Worm (Caenorhabditis elegans) whole organism, L4 larva: ENCODE measurements around the gene C44H9.7.

Source experiments
- T26A8.4 ChIP-seq: fragments of 200-800 bp; sonication (Bioruptor generic); IDR thresholded peaks from 2 replicates; pipeline ENCODE4 v1.3.6; 2022; ENCODE audit warnings: missing genetic modification characterization, missing compliant biosample characterization
- aha-1 ChIP-seq: fragments of 150-350 bp; peaks from one replicate; lab custom pipeline; 2014; ENCODE audit warnings: missing biosample characterization, missing genetic modification characterization
- ceh-32 ChIP-seq: sonication (generic microtip); optimal IDR thresholded peaks from 2 replicates; lab custom pipeline; 2016; ENCODE audit warnings: mild to moderate bottlenecking, missing genetic modification characterization, missing compliant biosample characterization; ENCODE audit not compliant: poor library complexity
- ceh-62 ChIP-seq: sonication (generic microtip); optimal IDR thresholded peaks from 2 replicates; lab custom pipeline; 2017; ENCODE audit warnings: missing biosample characterization, missing genetic modification characterization
- daf-16 ChIP-seq, 3 experiments: sonication (generic microtip); optimal IDR thresholded peaks; 2 replicates each; lab custom pipeline; 2016 to 2017; ENCODE audit warnings: missing genetic modification characterization in 3 of 3, missing genetic modification reagents in 3 of 3, mild to moderate bottlenecking in 2 of 3, missing compliant biosample characterization in 2 of 3, missing biosample characterization in 1 of 3, moderate library complexity in 1 of 3
- dmd-6 ChIP-seq: fragments of 200-800 bp; sonication (Bioruptor generic); IDR thresholded peaks from 2 replicates; pipeline ENCODE4 v1.3.6; 2022; ENCODE audit warnings: missing genetic modification reagents, missing genetic modification characterization, missing compliant biosample characterization
- dmd-8 ChIP-seq: fragments of 200-800 bp; sonication (Bioruptor generic); IDR thresholded peaks from 2 replicates; pipeline ENCODE4 v1.3.6; 2022; ENCODE audit warnings: missing genetic modification characterization, missing compliant biosample characterization
- dve-1 ChIP-seq: sonication (generic microtip); optimal IDR thresholded peaks from 2 replicates; lab custom pipeline; 2017; ENCODE audit warnings: antibody characterized with exemption, mild to moderate bottlenecking, missing genetic modification characterization, missing compliant biosample characterization; ENCODE audit not compliant: insufficient read depth
- hlh-11 ChIP-seq: fragments of 200-800 bp; sonication (Bioruptor generic); optimal IDR thresholded peaks from 2 replicates; lab custom pipeline; 2018; ENCODE audit warnings: mild to moderate bottlenecking, missing genetic modification characterization, missing compliant biosample characterization
- hlh-30 ChIP-seq: sonication (generic microtip); optimal IDR thresholded peaks from 2 replicates; lab custom pipeline; 2017; ENCODE audit warnings: antibody characterized with exemption, mild to moderate bottlenecking, missing genetic modification characterization, missing compliant biosample characterization; ENCODE audit not compliant: insufficient read depth
- hmg-1.1 ChIP-seq: fragments of 200-800 bp; sonication (Bioruptor generic); IDR thresholded peaks from 2 replicates; pipeline ENCODE4 v1.3.6; 2022; ENCODE audit warnings: missing genetic modification reagents, missing genetic modification characterization, missing compliant biosample characterization
- lin-1 ChIP-seq: fragments of 200-800 bp; sonication (Bioruptor generic); IDR thresholded peaks from 2 replicates; pipeline ENCODE4 v1.3.6; 2022; ENCODE audit warnings: missing genetic modification reagents, missing genetic modification characterization, missing compliant biosample characterization
- lin-15B ChIP-seq: fragments of 150-350 bp; sonication (generic microtip); optimal IDR thresholded peaks from 3 replicates; lab custom pipeline; 2014; ENCODE audit warnings: missing biosample characterization, missing genetic modification characterization
- lir-3 ChIP-seq: sonication (generic microtip); optimal IDR thresholded peaks from 2 replicates; lab custom pipeline; 2016; ENCODE audit warnings: mild to moderate bottlenecking, missing genetic modification characterization, missing compliant biosample characterization
- mdl-1 ChIP-seq, 2 experiments: fragments of 150-350 bp in 1 of 2; sonication (generic microtip) in 1 of 2; optimal IDR thresholded peaks; 2 replicates each; lab custom pipeline; 2014 to 2017; ENCODE audit warnings: missing biosample characterization in 2 of 2, missing genetic modification characterization in 2 of 2
- mxl-2 ChIP-seq: fragments of 200-800 bp; sonication (Bioruptor generic); conservative IDR thresholded peaks from 2 replicates; pipeline ENCODE4 v1.3.6; 2022; ENCODE audit warnings: missing genetic modification reagents, missing genetic modification characterization, missing compliant biosample characterization
- mxl-3 ChIP-seq: fragments of 200-800 bp; sonication (Bioruptor generic); optimal IDR thresholded peaks from 2 replicates; lab custom pipeline; 2018; ENCODE audit warnings: mild to moderate bottlenecking, missing genetic modification characterization, missing compliant biosample characterization
- nhr-10 ChIP-seq: fragments of 150-350 bp; optimal IDR thresholded peaks from 2 replicates; lab custom pipeline; 2014; ENCODE audit warnings: missing biosample characterization, missing genetic modification characterization
- nhr-11 ChIP-seq: fragments of 150-350 bp; optimal IDR thresholded peaks from 2 replicates; lab custom pipeline; 2014; ENCODE audit warnings: missing biosample characterization, missing genetic modification characterization
- nhr-237 ChIP-seq: sonication (generic microtip); optimal IDR thresholded peaks from 2 replicates; lab custom pipeline; 2017; ENCODE audit warnings: missing biosample characterization, missing genetic modification characterization
- nhr-28 ChIP-seq: fragments of 150-350 bp; optimal IDR thresholded peaks from 2 replicates; lab custom pipeline; 2014; ENCODE audit warnings: missing biosample characterization, missing genetic modification characterization
- nhr-42 ChIP-seq: fragments of 200-800 bp; sonication (Bioruptor generic); IDR thresholded peaks from 2 replicates; pipeline ENCODE4 v1.3.6; 2022; ENCODE audit warnings: missing genetic modification characterization, missing compliant biosample characterization
- nhr-48 ChIP-seq: sonication (generic microtip); optimal IDR thresholded peaks from 2 replicates; lab custom pipeline; 2016; ENCODE audit warnings: mild to moderate bottlenecking, missing genetic modification characterization, missing compliant biosample characterization
- nhr-77 ChIP-seq: fragments of 150-350 bp; optimal IDR thresholded peaks from 2 replicates; lab custom pipeline; 2014; ENCODE audit warnings: missing biosample characterization, missing genetic modification characterization
- pqm-1 ChIP-seq: sonication (generic microtip); optimal IDR thresholded peaks from 2 replicates; lab custom pipeline; 2017; ENCODE audit warnings: missing biosample characterization, missing genetic modification characterization
- rbr-2 ChIP-seq: sonication (generic microtip); optimal IDR thresholded peaks from 2 replicates; lab custom pipeline; 2016; ENCODE audit warnings: missing genotype, missing genetic modification characterization, missing compliant biosample characterization
- set-16 ChIP-seq: fragments of 200-800 bp; sonication (Bioruptor generic); IDR thresholded peaks from 2 replicates; pipeline ENCODE4 v1.3.6; 2022; ENCODE audit warnings: missing genetic modification reagents, missing genetic modification characterization, missing compliant biosample characterization
- skn-1 ChIP-seq: fragments of 150-350 bp; optimal IDR thresholded peaks from 2 replicates; lab custom pipeline; 2014; ENCODE audit warnings: missing biosample characterization, missing genetic modification characterization
- spr-1 ChIP-seq: sonication (generic microtip); optimal IDR thresholded peaks from 2 replicates; lab custom pipeline; 2016; ENCODE audit warnings: mild to moderate bottlenecking, missing genetic modification characterization, missing compliant biosample characterization
- unc-130 ChIP-seq: sonication (generic microtip); optimal IDR thresholded peaks from 2 replicates; lab custom pipeline; 2016; ENCODE audit warnings: missing genetic modification reagents, missing genetic modification characterization, missing compliant biosample characterization
- unc-62 ChIP-seq, 3 experiments: fragments of 150-350 bp in 1 of 3; sonication (generic microtip); optimal IDR thresholded peaks in 2 of 3; peaks in 1 of 3; 1 replicate in 1 of 3; 2 replicates in 2 of 3; lab custom pipeline; 2014 to 2017; ENCODE audit warnings: missing biosample characterization in 3 of 3, missing genetic modification characterization in 3 of 3, missing genetic modification reagents in 3 of 3, missing genotype in 1 of 3
- vab-7 ChIP-seq: fragments of 200-800 bp; sonication (Bioruptor generic); IDR thresholded peaks from 2 replicates; pipeline ENCODE4 v1.3.6; 2022; ENCODE audit warnings: missing genetic modification reagents, missing genetic modification characterization, missing compliant biosample characterization
- ztf-11 ChIP-seq: fragments of 150-350 bp; optimal IDR thresholded peaks from 2 replicates; lab custom pipeline; 2014; ENCODE audit warnings: missing biosample characterization, missing genetic modification characterization

Gene C44H9.7

DNA sequence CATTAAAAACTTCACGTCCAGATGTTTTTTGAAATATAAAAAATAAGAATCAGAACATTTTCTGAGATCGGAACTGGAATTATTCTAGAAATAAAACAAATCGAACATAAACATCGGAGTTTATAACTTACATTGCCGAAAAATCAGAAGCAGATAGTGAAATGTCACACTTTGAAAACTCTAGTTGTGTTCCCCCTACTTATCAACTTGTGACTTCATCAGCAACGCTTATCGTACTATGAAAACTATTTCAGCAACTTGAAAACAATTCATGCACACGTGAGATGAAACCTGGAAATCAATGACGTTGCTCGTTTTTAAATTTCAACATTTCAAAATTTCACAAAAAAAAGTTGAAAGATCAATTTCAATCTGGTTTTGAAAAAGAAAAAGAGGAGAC is 22.0 kb upstream of the C44H9.7 start:
- TF ChIP-seq skn-1 (tag; lab: Kevin White, UChicago) (no peak), vab-7 (GFP tag; lab: Robert Waterston, UW) (no peak), hlh-11 (peak; percentile 59), daf-16 (GFP tag; optimal IDR thresholded peaks at IDR 0.05; lab: Kevin White, UChicago) (no peak), daf-16 (tag; optimal IDR thresholded peaks at IDR 0.05; lab: Kevin White, UChicago) (peak; percentile 84), hmg-1.1 (GFP tag; lab: Robert Waterston, UW) (no peak), dmd-6 (GFP tag; lab: Robert Waterston, UW) (peak; percentile 52), ceh-32 (tag; lab: Kevin White, UChicago) (no peak), spr-1 (tag; lab: Kevin White, UChicago) (no peak), nhr-77 (no peak), dve-1 (tag; lab: Kevin White, UChicago) (peak; percentile 46), nhr-10 (tag; lab: Kevin White, UChicago) (no peak), mxl-3 (GFP tag; lab: Kevin White, UChicago) (no peak), mdl-1 (tag; optimal IDR thresholded peaks at IDR 0.05; lab: Kevin White, UChicago) (peak in 1 of 2 experiments; percentile 20), ceh-62 (no peak), lir-3 (tag; lab: Kevin White, UChicago) (no peak), pqm-1 (peak; percentile 38), hlh-30 (peak; percentile 60), T26A8.4 (GFP tag; lab: Robert Waterston, UW) (no peak), mxl-2 (GFP tag; lab: Robert Waterston, UW) (no peak), ztf-11 (tag; lab: Kevin White, UChicago) (no peak), set-16 (GFP tag; lab: Robert Waterston, UW) (no peak), aha-1 (tag; lab: Kevin White, UChicago) (peak; percentile 35), lin-1 (GFP tag; lab: Robert Waterston, UW) (0 out of 2 replicates have a peak, but pooled peaks have one; percentile 29), nhr-11 (tag; lab: Kevin White, UChicago) (no peak), nhr-48 (tag; lab: Kevin White, UChicago) (no peak), nhr-28 (tag; lab: Kevin White, UChicago) (peak; percentile 69), rbr-2 (tag; lab: Kevin White, UChicago) (no peak)

- TF ChIP-seq unc-130 (GFP tag; lab: Kevin White, UChicago) (no peak), nhr-237 (no peak), unc-62 (GFP tag; optimal IDR thresholded peaks at IDR 0.05 in 1 of 2; lab: Kevin White, UChicago) (peak in 1 of 2 experiments; percentile 93), unc-62 (tag; optimal IDR thresholded peaks at IDR 0.05; lab: Kevin White, UChicago) (no peak), lin-15B (tag; lab: Kevin White, UChicago) (no peak), nhr-28 (tag; lab: Kevin White, UChicago) (peak; percentile 33)
Observed at ce11 chrV:12875850-12876249, 21.2 kb upstream of the C44H9.7 start.

DNA sequence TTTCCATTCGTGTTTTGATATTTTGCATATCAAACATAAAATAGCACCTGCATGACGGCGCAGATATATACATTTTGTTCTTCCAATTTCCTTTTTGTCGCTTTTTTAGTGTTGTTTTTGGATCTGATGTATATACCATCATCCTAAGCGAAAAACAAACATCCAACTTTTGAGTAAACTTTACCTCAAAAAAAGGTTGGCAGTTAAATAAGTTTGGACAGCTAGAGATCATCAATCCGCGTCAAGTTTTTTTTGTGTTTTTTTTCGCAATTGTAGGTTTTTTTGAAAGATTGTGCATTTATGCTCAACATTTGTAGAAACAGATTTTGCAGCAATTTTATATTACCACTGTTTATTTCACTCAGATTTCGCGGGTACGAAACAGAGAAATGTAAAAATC is 17.1 kb upstream of the C44H9.7 start, which contains the start of gene bus-19:
TSS of gene bus-19 (plus strand) at position 301 of the 400 bp plus-strand sequence.
- no peak for TF ChIP-seq set-16 (GFP tag; lab: Robert Waterston, UW)
- peak in 1 of 2 experiments; percentile 4 for TF ChIP-seq unc-62 (GFP tag; optimal IDR thresholded peaks at IDR 0.05 in 1 of 2; lab: Kevin White, UChicago)
- no peak for TF ChIP-seq unc-62 (tag; optimal IDR thresholded peaks at IDR 0.05; lab: Kevin White, UChicago)
- no peak for TF ChIP-seq dmd-8 (GFP tag; lab: Robert Waterston, UW)

DNA sequence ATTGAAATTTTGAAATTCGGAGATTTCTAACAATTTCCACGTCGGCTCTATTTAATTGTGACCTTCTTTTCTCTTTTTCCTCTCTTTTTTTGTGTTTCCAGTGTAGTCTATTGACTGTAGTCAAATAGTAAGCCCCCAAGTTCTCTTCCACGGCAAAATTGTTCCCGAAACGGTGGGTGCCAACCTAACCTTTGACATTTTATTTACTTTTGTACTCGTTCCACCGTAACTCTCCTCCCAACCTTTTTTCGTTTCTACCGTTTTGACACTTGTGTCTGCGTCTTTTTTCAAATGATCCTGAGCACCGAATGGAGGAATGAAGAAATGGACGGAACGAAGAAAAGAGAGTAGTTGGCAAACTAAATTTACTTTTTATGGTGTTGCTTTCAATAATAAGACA is 16.1 kb upstream of the C44H9.7 start:
- TF ChIP-seq unc-62 (GFP tag; optimal IDR thresholded peaks at IDR 0.05 in 1 of 2; lab: Kevin White, UChicago) (peak in 1 of 2 experiments; percentile 47), unc-62 (tag; optimal IDR thresholded peaks at IDR 0.05; lab: Kevin White, UChicago) (no peak), nhr-28 (tag; lab: Kevin White, UChicago) (peak; percentile 13), nhr-42 (GFP tag; lab: Robert Waterston, UW) (no peak)
